Fruit fly (Drosophila melanogaster) Kc167 (cell line): ENCODE data around the gene mtm.

ENCODE experiments used
- h ChIP-seq: fragments of >200 bp; optimal IDR thresholded peaks from 3 replicates; lab custom pipeline; 2018; ENCODE audit warnings: missing external identifiers
- insv ChIP-seq: fragments of >200 bp; optimal IDR thresholded peaks from 3 replicates; lab custom pipeline; 2018; ENCODE audit warnings: missing external identifiers
- psq ChIP-seq: fragments of >200 bp; optimal IDR thresholded peaks from 2 replicates; lab custom pipeline; 2017; ENCODE audit warnings: missing external identifiers

dm6 chr2L:6020535-6020934, 16.3 kb downstream of the mtm start, which contains the start of gene CG13996:
- TF ChIP-seq psq (lab: Kevin White, UChicago), result no peak
- TF ChIP-seq insv (lab: Kevin White, UChicago), result no peak
- TF ChIP-seq h (lab: Kevin White, UChicago), result no peak
